Fruit fly (Drosophila melanogaster): ENCODE results near the gene CG13085.

dm6 chr2L:19411966-19412365 lies 11.9 kb upstream of the CG13085 start:
- TF ChIP-seq CG8478 (optimal IDR thresholded peaks at IDR 0.05), result no peak
- TF ChIP-seq CTCF (optimal IDR thresholded peaks at IDR 0.05), result no peak
